Worm (Caenorhabditis elegans): ENCODE results near the gene clp-4.
A peak's percentile ranks its signal among the peaks of the same experiment; 100 is the strongest.

Gene clp-4

ce11 chrIII:1818001-1818655, at the start of gene clp-4:
Gene clp-4 (minus strand): TSS chrIII:1818323.
- TF ChIP-seq flt-1 (GFP tag; IDR thresholded peaks at IDR 0.05): no peak
- no peak for TF ChIP-seq ztf-23 (GFP tag; IDR thresholded peaks at IDR 0.05)

- TF ChIP-seq med-1 (GFP tag; optimal IDR thresholded peaks at IDR 0.05; ENCODE audit: insufficient read depth) (no peak), ztf-29 (GFP tag; IDR thresholded peaks at IDR 0.05) (no peak), T22C8.4 (GFP tag; IDR thresholded peaks at IDR 0.05) (no peak), ztf-23 (GFP tag; IDR thresholded peaks at IDR 0.05) (no peak), flt-1 (GFP tag; IDR thresholded peaks at IDR 0.05) (no peak), ref-1 (GFP tag; conservative IDR thresholded peaks at IDR 0.05) (no peak), klf-2 (GFP tag; conservative IDR thresholded peaks at IDR 0.05) (no peak), tab-1 (GFP tag; IDR thresholded peaks at IDR 0.05) (no peak), cog-1 (tag; optimal IDR thresholded peaks at IDR 0.05) (no peak)
These were observed 42.0 kb upstream of the clp-4 start, which contains the start of gene ttc-7 for ce11 chrIII:1860129-1860528. Gene ttc-7 (plus strand): TSS chrIII:1860429.

- TF ChIP-seq klf-2 (GFP tag; conservative IDR thresholded peaks at IDR 0.05): peak; percentile 75; the same call in 1 of the 2 replicates
- TF ChIP-seq med-1 (GFP tag; optimal IDR thresholded peaks at IDR 0.05; ENCODE audit: insufficient read depth): peak; percentile 59
- TF ChIP-seq flt-1 (GFP tag; IDR thresholded peaks at IDR 0.05): peak; percentile 89
- TF ChIP-seq cog-1 (tag; optimal IDR thresholded peaks at IDR 0.05): peak; percentile 79
- TF ChIP-seq ztf-29 (GFP tag; IDR thresholded peaks at IDR 0.05): peak; percentile 30; the same call in 1 of the 2 replicates
- peak; percentile 88 for TF ChIP-seq ztf-23 (GFP tag; IDR thresholded peaks at IDR 0.05)
- 0 out of 2 replicates have a peak, but pooled peaks have one; percentile 49 for TF ChIP-seq ref-1 (GFP tag; conservative IDR thresholded peaks at IDR 0.05)
- TF ChIP-seq tab-1 (GFP tag; IDR thresholded peaks at IDR 0.05): peak; percentile 72; the same call in 1 of the 2 replicates
- peak; percentile 62 for TF ChIP-seq T22C8.4 (GFP tag; IDR thresholded peaks at IDR 0.05)
These were observed 41.4 kb upstream of the clp-4 start, which contains the start of gene ddp-1 for ce11 chrIII:1859532-1859931. Gene ddp-1 (plus strand): TSS chrIII:1859888.

- TF ChIP-seq tab-1 (GFP tag; IDR thresholded peaks at IDR 0.05): no peak
- no peak for TF ChIP-seq ztf-29 (GFP tag; IDR thresholded peaks at IDR 0.05)
These were observed 38.6 kb upstream of the clp-4 start for ce11 chrIII:1856679-1857078.

- TF ChIP-seq ztf-29 (GFP tag; IDR thresholded peaks at IDR 0.05) (no peak), klf-2 (GFP tag; conservative IDR thresholded peaks at IDR 0.05) (no peak), med-1 (GFP tag; optimal IDR thresholded peaks at IDR 0.05; ENCODE audit: insufficient read depth) (no peak), ref-1 (GFP tag; conservative IDR thresholded peaks at IDR 0.05) (no peak)
These were observed 38.1 kb upstream of the clp-4 start for ce11 chrIII:1856175-1856574.

ce11 chrIII:1855092-1855491, 37.0 kb upstream of the clp-4 start, which contains the start of gene hlh-33:
Gene hlh-33 (plus strand): TSS chrIII:1855392.
- no peak for TF ChIP-seq med-1 (GFP tag; optimal IDR thresholded peaks at IDR 0.05; ENCODE audit: insufficient read depth)
- no peak for TF ChIP-seq ztf-23 (GFP tag; IDR thresholded peaks at IDR 0.05)
- TF ChIP-seq cog-1 (tag; optimal IDR thresholded peaks at IDR 0.05): no peak
- TF ChIP-seq tab-1 (GFP tag; IDR thresholded peaks at IDR 0.05): no peak
- no peak for TF ChIP-seq ref-1 (GFP tag; conservative IDR thresholded peaks at IDR 0.05)
- TF ChIP-seq ztf-29 (GFP tag; IDR thresholded peaks at IDR 0.05): no peak
- TF ChIP-seq T22C8.4 (GFP tag; IDR thresholded peaks at IDR 0.05): no peak
- no peak for TF ChIP-seq flt-1 (GFP tag; IDR thresholded peaks at IDR 0.05)
- no peak for TF ChIP-seq klf-2 (GFP tag; conservative IDR thresholded peaks at IDR 0.05)

ce11 chrIII:1853944-1854343, 35.8 kb upstream of the clp-4 start:
- TF ChIP-seq ztf-23 (GFP tag; IDR thresholded peaks at IDR 0.05) (no peak), cog-1 (tag; optimal IDR thresholded peaks at IDR 0.05) (no peak), klf-2 (GFP tag; conservative IDR thresholded peaks at IDR 0.05) (no peak), med-1 (GFP tag; optimal IDR thresholded peaks at IDR 0.05; ENCODE audit: insufficient read depth) (no peak), T22C8.4 (GFP tag; IDR thresholded peaks at IDR 0.05) (no peak), ztf-29 (GFP tag; IDR thresholded peaks at IDR 0.05) (no peak), flt-1 (GFP tag; IDR thresholded peaks at IDR 0.05) (no peak), ref-1 (GFP tag; conservative IDR thresholded peaks at IDR 0.05) (no peak), tab-1 (GFP tag; IDR thresholded peaks at IDR 0.05) (no peak)

ce11 chrIII:1852126-1852717, 34.1 kb upstream of the clp-4 start:
- TF ChIP-seq cog-1 (tag; optimal IDR thresholded peaks at IDR 0.05) (no peak), ref-1 (GFP tag; conservative IDR thresholded peaks at IDR 0.05) (no peak), ztf-29 (GFP tag; IDR thresholded peaks at IDR 0.05) (no peak), T22C8.4 (GFP tag; IDR thresholded peaks at IDR 0.05) (peak; percentile 60), klf-2 (GFP tag; conservative IDR thresholded peaks at IDR 0.05) (no peak), tab-1 (GFP tag; IDR thresholded peaks at IDR 0.05) (no peak), med-1 (GFP tag; optimal IDR thresholded peaks at IDR 0.05; ENCODE audit: insufficient read depth) (no peak), flt-1 (GFP tag; IDR thresholded peaks at IDR 0.05) (no peak)

ce11 chrIII:1848747-1849146, 30.6 kb upstream of the clp-4 start, which contains the start of gene pqn-82:
Gene pqn-82 (plus strand): TSS chrIII:1849047.
- TF ChIP-seq ztf-23 (GFP tag; IDR thresholded peaks at IDR 0.05): no peak
- TF ChIP-seq cog-1 (tag; optimal IDR thresholded peaks at IDR 0.05): no peak
- TF ChIP-seq flt-1 (GFP tag; IDR thresholded peaks at IDR 0.05): no peak
- TF ChIP-seq ref-1 (GFP tag; conservative IDR thresholded peaks at IDR 0.05): no peak
- TF ChIP-seq T22C8.4 (GFP tag; IDR thresholded peaks at IDR 0.05): no peak
- no peak for TF ChIP-seq med-1 (GFP tag; optimal IDR thresholded peaks at IDR 0.05; ENCODE audit: insufficient read depth)
- TF ChIP-seq klf-2 (GFP tag; conservative IDR thresholded peaks at IDR 0.05): no peak
- no peak for TF ChIP-seq tab-1 (GFP tag; IDR thresholded peaks at IDR 0.05)
- TF ChIP-seq ztf-29 (GFP tag; IDR thresholded peaks at IDR 0.05): no peak
